Fruit fly (Drosophila melanogaster) whole organism, adult: ENCODE results near the gene JMJD6.

ENCODE experiments used
- CG11617 ChIP-seq: fragments of 200-800 bp; sonication (Bioruptor generic); optimal IDR thresholded peaks from 2 replicates; lab custom pipeline; 2017; ENCODE audit warnings: mild to moderate bottlenecking, missing biosample characterization, missing genetic modification reagents, missing genetic modification characterization
- CG12768 ChIP-seq: fragments of 200-800 bp; sonication (Bioruptor generic); optimal IDR thresholded peaks from 2 replicates; lab custom pipeline; 2017; ENCODE audit warnings: missing biosample characterization, missing genetic modification characterization, mild to moderate bottlenecking, moderate library complexity, missing genetic modification reagents
- CG33017 ChIP-seq: fragments of 200-800 bp; sonication (Bioruptor generic); optimal IDR thresholded peaks from 2 replicates; lab custom pipeline; 2018; ENCODE audit warnings: missing biosample characterization, mild to moderate bottlenecking, missing genetic modification characterization, moderate library complexity
- CG7045 ChIP-seq: fragments of 200-800 bp; sonication (Bioruptor generic); optimal IDR thresholded peaks from 2 replicates; lab custom pipeline; 2017; ENCODE audit warnings: missing biosample characterization, mild to moderate bottlenecking, missing genetic modification characterization
- CG7101 ChIP-seq: fragments of 200-800 bp; sonication (Bioruptor generic); optimal IDR thresholded peaks from 2 replicates; lab custom pipeline; 2018; ENCODE audit warnings: missing biosample characterization, mild to moderate bottlenecking, missing genetic modification characterization, moderate library complexity
- cnc ChIP-seq, 2 experiments: fragments of >200 bp; optimal IDR thresholded peaks; 2 replicates each; lab custom pipeline; 2017
- pad ChIP-seq: fragments of 200-800 bp; sonication (Bioruptor generic); optimal IDR thresholded peaks from 3 replicates; lab custom pipeline; 2017; ENCODE audit warnings: missing biosample characterization, missing genetic modification characterization, mild to moderate bottlenecking, moderate library complexity, missing genetic modification reagents

- no peak for TF ChIP-seq cnc (optimal IDR thresholded peaks at IDR 0.05; lab: Kevin White, UChicago)
- TF ChIP-seq CG7045 (GFP tag; lab: Kevin White, UChicago) = no peak
- TF ChIP-seq CG7101 (tag; lab: Kevin White, UChicago) = no peak
- TF ChIP-seq CG11617 (GFP tag; lab: Kevin White, UChicago) = no peak
- TF ChIP-seq CG33017 = no peak
- no peak for TF ChIP-seq pad (GFP tag; lab: Kevin White, UChicago)
- no peak for TF ChIP-seq CG12768 (GFP tag; lab: Kevin White, UChicago)
Observed at dm6 chr3R:22357942-22358341, 4.2 kb downstream of the JMJD6 start.
